Fruit fly (Drosophila melanogaster) whole organism, wandering third instar larva: Measurements from ENCODE around the gene CG6006.

Source experiments
- Abd-B ChIP-seq: fragments of >200 bp; optimal IDR thresholded peaks from 2 replicates; lab custom pipeline; 2017; ENCODE audit warnings: missing biosample characterization, missing genetic modification characterization
- CG32264 ChIP-seq: fragments of 200-800 bp; sonication (Bioruptor generic); optimal IDR thresholded peaks from 2 replicates; lab custom pipeline; 2016; ENCODE audit warnings: missing biosample characterization, missing genetic modification characterization
- CG9705 ChIP-seq: fragments of 200-800 bp; sonication (Bioruptor generic); optimal IDR thresholded peaks from 2 replicates; lab custom pipeline; 2018; ENCODE audit warnings: missing biosample characterization, mild to moderate bottlenecking, missing genetic modification characterization
- CrebA ChIP-seq: fragments of 200-800 bp; sonication (Bioruptor generic); optimal IDR thresholded peaks from 2 replicates; lab custom pipeline; 2016; ENCODE audit warnings: missing biosample characterization, mild to moderate bottlenecking, missing genetic modification characterization, borderline replicate concordance
- Dfd ChIP-seq: fragments of >200 bp; optimal IDR thresholded peaks from 2 replicates; lab custom pipeline; 2017; ENCODE audit warnings: missing biosample characterization, missing genetic modification characterization
- Dif ChIP-seq: fragments of 200-275, 200-300 bp; sonication (Bioruptor generic); optimal IDR thresholded peaks from 2 replicates; lab custom pipeline; 2018; ENCODE audit warnings: missing biosample characterization, missing genetic modification characterization; ENCODE audit not compliant: partially characterized antibody
- GATAd ChIP-seq: sonication (Bioruptor generic); optimal IDR thresholded peaks from 2 replicates; lab custom pipeline; 2016; ENCODE audit warnings: missing biosample characterization, missing genetic modification characterization
- HLH106 ChIP-seq: fragments of 200-800 bp; optimal IDR thresholded peaks from 3 replicates; lab custom pipeline; 2019; ENCODE audit warnings: missing biosample characterization, mild to moderate bottlenecking, missing genetic modification characterization, moderate library complexity
- Hnf4 ChIP-seq: fragments of 200-800 bp; sonication (Bioruptor generic); optimal IDR thresholded peaks from 2 replicates; lab custom pipeline; 2016; ENCODE audit warnings: missing biosample characterization, mild to moderate bottlenecking, missing genetic modification characterization
- Hr78 ChIP-seq: fragments of >200 bp; optimal IDR thresholded peaks from 2 replicates; lab custom pipeline; 2017; ENCODE audit warnings: missing biosample characterization, missing genetic modification characterization
- Hr83 ChIP-seq: fragments of 200-300 bp; sonication (Bioruptor generic); optimal IDR thresholded peaks from 2 replicates; lab custom pipeline; 2016; ENCODE audit warnings: missing biosample characterization, mild to moderate bottlenecking, missing genetic modification characterization, moderate library complexity; ENCODE audit not compliant: poor library complexity, severe bottlenecking
- Jra ChIP-seq: sonication (Bioruptor generic); optimal IDR thresholded peaks from 2 replicates; lab custom pipeline; 2016; ENCODE audit warnings: missing biosample characterization, missing genetic modification characterization
- Myc ChIP-seq: fragments of >200 bp; optimal IDR thresholded peaks from 2 replicates; lab custom pipeline; 2017
- N ChIP-seq: fragments of >200 bp; optimal IDR thresholded peaks from 2 replicates; lab custom pipeline; 2018; ENCODE audit warnings: missing biosample characterization, missing external identifiers, missing genetic modification characterization
- OdsH ChIP-seq: fragments of 200-800 bp; sonication (Bioruptor generic); optimal IDR thresholded peaks from 2 replicates; lab custom pipeline; 2016; ENCODE audit warnings: missing biosample characterization, mild to moderate bottlenecking, missing genetic modification characterization
- Rel ChIP-seq, 2 experiments: fragments of 200-800 bp; sonication (Bioruptor generic) in 1 of 2; optimal IDR thresholded peaks; 2 replicates in 1 of 2; 3 replicates in 1 of 2; lab custom pipeline; 2016 to 2019; ENCODE audit warnings: mild to moderate bottlenecking in 2 of 2, missing biosample characterization in 2 of 2, missing genetic modification characterization in 2 of 2, moderate library complexity in 1 of 2
- Sp1 ChIP-seq: fragments of 200-800 bp; sonication (Bioruptor generic); optimal IDR thresholded peaks from 3 replicates; lab custom pipeline; 2019; ENCODE audit warnings: missing biosample characterization, mild to moderate bottlenecking, missing genetic modification characterization, moderate library complexity
- Vsx2 ChIP-seq: fragments of 200-300, 225-300 bp; sonication (Bioruptor generic); optimal IDR thresholded peaks from 2 replicates; lab custom pipeline; 2018; ENCODE audit warnings: missing biosample characterization, missing genetic modification characterization; ENCODE audit not compliant: partially characterized antibody
- br ChIP-seq: fragments of 200-800 bp; sonication (Bioruptor generic); optimal IDR thresholded peaks from 2 replicates; lab custom pipeline; 2016; ENCODE audit warnings: missing biosample characterization, missing genetic modification characterization
- brk ChIP-seq: fragments of 200-800 bp; sonication (Bioruptor generic); optimal IDR thresholded peaks from 2 replicates; lab custom pipeline; 2016; ENCODE audit warnings: missing biosample characterization, mild to moderate bottlenecking, missing genetic modification characterization
- dl ChIP-seq, 2 experiments: fragments of 175-275, 200-275 bp in 1 of 2; fragments of 200-275 bp in 1 of 2; sonication (Bioruptor generic); optimal IDR thresholded peaks; lab custom pipeline; 2018; ENCODE audit warnings: mild to moderate bottlenecking in 2 of 2, missing biosample characterization in 2 of 2, missing genetic modification characterization in 2 of 2, moderate library complexity in 2 of 2; ENCODE audit not compliant: partially characterized antibody in 2 of 2, insufficient read depth in 1 of 2
- dmrt93B ChIP-seq: fragments of 200-800 bp; sonication (Bioruptor generic); optimal IDR thresholded peaks from 2 replicates; lab custom pipeline; 2018; ENCODE audit warnings: missing biosample characterization, mild to moderate bottlenecking, missing genetic modification characterization
- dsf ChIP-seq: sonication (Bioruptor generic); optimal IDR thresholded peaks from 2 replicates; lab custom pipeline; 2016; ENCODE audit warnings: missing biosample characterization, missing genetic modification characterization, borderline replicate concordance
- ey ChIP-seq: fragments of 200-800 bp; sonication (Bioruptor generic); optimal IDR thresholded peaks from 2 replicates; lab custom pipeline; 2016; ENCODE audit warnings: missing biosample characterization, missing genetic modification characterization
- foxo ChIP-seq, 2 experiments: fragments of 200-800 bp; sonication (Bioruptor generic); optimal IDR thresholded peaks; 2 replicates in 1 of 2; 3 replicates in 1 of 2; lab custom pipeline; 2016 to 2017; ENCODE audit warnings: missing biosample characterization in 2 of 2, missing genetic modification characterization in 2 of 2
- fru ChIP-seq: fragments of 200-800 bp; sonication (Bioruptor generic); optimal IDR thresholded peaks from 3 replicates; lab custom pipeline; 2016; ENCODE audit warnings: missing biosample characterization, mild to moderate bottlenecking, missing genetic modification characterization
- h ChIP-seq: fragments of 200-800 bp; sonication (Bioruptor generic); optimal IDR thresholded peaks from 3 replicates; lab custom pipeline; 2016; ENCODE audit warnings: missing biosample characterization, mild to moderate bottlenecking, missing genetic modification characterization
- jim ChIP-seq: fragments of 175-275, 200-325 bp; sonication (Bioruptor generic); optimal IDR thresholded peaks from 2 replicates; lab custom pipeline; 2016; ENCODE audit warnings: missing biosample characterization, mild to moderate bottlenecking, missing genetic modification characterization
- lola ChIP-seq: fragments of >200 bp; optimal IDR thresholded peaks from 2 replicates; lab custom pipeline; 2017; ENCODE audit warnings: missing biosample characterization, missing genetic modification characterization
- pan ChIP-seq: fragments of >200 bp; optimal IDR thresholded peaks from 2 replicates; lab custom pipeline; 2017
- psq ChIP-seq: fragments of 200-800 bp; sonication (Bioruptor generic); optimal IDR thresholded peaks from 3 replicates; lab custom pipeline; 2017; ENCODE audit warnings: missing biosample characterization, mild to moderate bottlenecking, missing genetic modification characterization, moderate library complexity
- rgr ChIP-seq: fragments of 200-800 bp; sonication (Bioruptor generic); optimal IDR thresholded peaks from 3 replicates; lab custom pipeline; 2016; ENCODE audit warnings: missing biosample characterization, mild to moderate bottlenecking, missing genetic modification characterization
- sage ChIP-seq: fragments of 200-800 bp; sonication (Bioruptor generic); optimal IDR thresholded peaks from 2 replicates; lab custom pipeline; 2016; ENCODE audit warnings: missing biosample characterization, mild to moderate bottlenecking, missing genetic modification characterization
- sv ChIP-seq: fragments of 200-800 bp; sonication (Bioruptor generic); optimal IDR thresholded peaks from 3 replicates; lab custom pipeline; 2016; ENCODE audit warnings: missing biosample characterization, missing genetic modification characterization
- tai ChIP-seq: sonication (Bioruptor generic); optimal IDR thresholded peaks from 2 replicates; lab custom pipeline; 2016; ENCODE audit warnings: missing biosample characterization, missing genetic modification characterization
- usp ChIP-seq: fragments of >200 bp; optimal IDR thresholded peaks from 2 replicates; lab custom pipeline; 2017; ENCODE audit warnings: missing biosample characterization, missing genetic modification characterization
- woc ChIP-seq: sonication (Bioruptor generic); optimal IDR thresholded peaks from 2 replicates; lab custom pipeline; 2016; ENCODE audit warnings: missing biosample characterization, mild to moderate bottlenecking, missing genetic modification characterization

Gene CG6006

dm6 chr3R:16205155-16205778, 50.5 kb downstream of the CG6006 start, which contains the start of gene mtSSB:
mtSSB (minus strand) TSS chr3R:16205250.
- TF ChIP-seq Hr78 (GFP tag; lab: Kevin White, UChicago) (no peak), Hnf4 (peak; percentile 91), pan (lab: Kevin White, UChicago) (no peak), dl (GFP tag; optimal IDR thresholded peaks at IDR 0.05; lab: Kevin White, UChicago; ENCODE audit: insufficient read depth in 1 of 2, partially characterized antibody in 2 of 2) (peak in 1 of 2 experiments; percentile 2), CG9705 (peak; percentile 65), Hr83 (GFP tag; lab: Kevin White, UChicago) (peak; percentile 98), Rel (GFP tag; optimal IDR thresholded peaks at IDR 0.05; lab: Kevin White, UChicago) (no peak), Rel (tag; optimal IDR thresholded peaks at IDR 0.05; lab: Kevin White, UChicago) (peak; percentile 42), dmrt93B (GFP tag; lab: Kevin White, UChicago) (peak; percentile 52), rgr (peak; percentile 93), Myc (peak; percentile 95), sv (peak; percentile 69), sage (GFP tag; lab: Kevin White, UChicago) (peak; percentile 52), N (GFP tag; lab: Kevin White, UChicago) (no peak), fru (GFP tag; lab: Kevin White, UChicago) (peak; percentile 83), h (peak; percentile 91), br (GFP tag; lab: Kevin White, UChicago) (peak; percentile 88), HLH106 (tag; lab: Kevin White, UChicago) (peak; percentile 78), OdsH (peak; percentile 90), psq (GFP tag; lab: Kevin White, UChicago) (peak; percentile 79), Vsx2 (GFP tag; lab: Kevin White, UChicago) (peak; percentile 36), usp (GFP tag; lab: Kevin White, UChicago) (no peak), jim (GFP tag; lab: Kevin White, UChicago) (peak; percentile 38), ey (GFP tag; lab: Kevin White, UChicago) (peak; percentile 83), Sp1 (GFP tag; lab: Kevin White, UChicago) (no peak), Jra (GFP tag; lab: Kevin White, UChicago) (peak; percentile 83), foxo (GFP tag; optimal IDR thresholded peaks at IDR 0.05; lab: Kevin White, UChicago) (peak in 1 of 2 experiments; percentile 93), tai (GFP tag; lab: Kevin White, UChicago) (peak; percentile 92), dsf (GFP tag; lab: Kevin White, UChicago) (peak; percentile 67), brk (peak; percentile 84), Dfd (no peak)

dm6 chr3R:16206162-16206561, 51.4 kb downstream of the CG6006 start:
- no peak for TF ChIP-seq usp (GFP tag; lab: Kevin White, UChicago)
- TF ChIP-seq Abd-B (GFP tag; lab: Kevin White, UChicago) = no peak
- TF ChIP-seq rgr = no peak
- no peak for TF ChIP-seq Vsx2 (GFP tag; lab: Kevin White, UChicago)
- no peak for TF ChIP-seq Dfd
- TF ChIP-seq psq (GFP tag; lab: Kevin White, UChicago) = no peak
- TF ChIP-seq Hnf4 = no peak
- TF ChIP-seq pan (lab: Kevin White, UChicago) = no peak
- TF ChIP-seq Hr83 (GFP tag; lab: Kevin White, UChicago) = no peak
- peak; percentile 18 for TF ChIP-seq Sp1 (GFP tag; lab: Kevin White, UChicago)
- TF ChIP-seq HLH106 (tag; lab: Kevin White, UChicago) = peak; percentile 6
- no peak for TF ChIP-seq dsf (GFP tag; lab: Kevin White, UChicago)

dm6 chr3R:16207074-16207609, 52.4 kb downstream of the CG6006 start:
- TF ChIP-seq br (GFP tag; lab: Kevin White, UChicago) (peak; percentile 77), usp (GFP tag; lab: Kevin White, UChicago) (no peak), sage (GFP tag; lab: Kevin White, UChicago) (peak; percentile 29), Vsx2 (GFP tag; lab: Kevin White, UChicago) (peak; percentile 46), ey (GFP tag; lab: Kevin White, UChicago) (no peak), rgr (peak; percentile 37), Abd-B (GFP tag; lab: Kevin White, UChicago) (no peak), CG9705 (peak; percentile 14), jim (GFP tag; lab: Kevin White, UChicago) (peak; percentile 24), Dif (GFP tag; lab: Kevin White, UChicago) (peak; percentile 51), brk (peak; percentile 90), Hr78 (GFP tag; lab: Kevin White, UChicago) (no peak), CrebA (peak; percentile 93), OdsH (peak; percentile 28), Jra (GFP tag; lab: Kevin White, UChicago) (peak; percentile 44), Dfd (peak; percentile 52), GATAd (GFP tag; lab: Kevin White, UChicago) (no peak), CG32264 (GFP tag; lab: Kevin White, UChicago) (peak; percentile 51), h (peak; percentile 77), sv (no peak), dsf (GFP tag; lab: Kevin White, UChicago) (no peak), psq (GFP tag; lab: Kevin White, UChicago) (peak; percentile 70), Hr83 (GFP tag; lab: Kevin White, UChicago) (peak; percentile 66), N (GFP tag; lab: Kevin White, UChicago) (no peak), Rel (GFP tag; optimal IDR thresholded peaks at IDR 0.05; lab: Kevin White, UChicago) (peak; percentile 59), Rel (tag; optimal IDR thresholded peaks at IDR 0.05; lab: Kevin White, UChicago) (peak; percentile 75), fru (GFP tag; lab: Kevin White, UChicago) (peak; percentile 10), Hnf4 (peak; percentile 63), tai (GFP tag; lab: Kevin White, UChicago) (peak; percentile 66), Myc (no peak), woc (GFP tag; lab: Kevin White, UChicago) (peak; percentile 44), lola (GFP tag; lab: Kevin White, UChicago) (no peak), foxo (GFP tag; optimal IDR thresholded peaks at IDR 0.05; lab: Kevin White, UChicago) (peak; percentile 16 to 17)
